Worm (Caenorhabditis elegans): ENCODE data around the gene ZK1073.1.

The ZK1073.1 gene

ce11 chrX:16157499-16157898 lies 28.8 kb upstream of the ZK1073.1 start:
- peak; percentile 79 for TF ChIP-seq set-16 (GFP tag; IDR thresholded peaks at IDR 0.05)
- no peak for TF ChIP-seq ZK337.2 (GFP tag; IDR thresholded peaks at IDR 0.05)
- no peak for TF ChIP-seq madf-9 (GFP tag; conservative IDR thresholded peaks at IDR 0.05)
- 0 out of 2 replicates have a peak, but pooled peaks have one; percentile 51 for TF ChIP-seq dmd-9 (GFP tag; IDR thresholded peaks at IDR 0.05)
- no peak for TF ChIP-seq daf-16 (GFP tag; optimal IDR thresholded peaks at IDR 0.05)
- TF ChIP-seq daf-16 (tag; optimal IDR thresholded peaks at IDR 0.05): no peak
- TF ChIP-seq nhr-25 (tag; optimal IDR thresholded peaks at IDR 0.05; ENCODE audit: borderline replicate concordance, insufficient read depth): no peak
- TF ChIP-seq madf-5 (GFP tag; IDR thresholded peaks at IDR 0.05): no peak
- TF ChIP-seq ces-1 (GFP tag; optimal IDR thresholded peaks at IDR 0.05): no peak
- no peak for TF ChIP-seq spr-1 (tag; optimal IDR thresholded peaks at IDR 0.05)
- peak in 1 of 2 experiments; percentile 90 for TF ChIP-seq unc-62 (GFP tag; optimal IDR thresholded peaks at IDR 0.05 in 1 of 2)
- TF ChIP-seq unc-62 (tag; optimal IDR thresholded peaks at IDR 0.05): no peak
- TF ChIP-seq nhr-48 (tag; optimal IDR thresholded peaks at IDR 0.05): no peak
- TF ChIP-seq ceh-28 (tag; optimal IDR thresholded peaks at IDR 0.05): no peak
- no peak for TF ChIP-seq snpc-4 (tag; optimal IDR thresholded peaks at IDR 0.05)
- TF ChIP-seq snpc-1.2 (GFP tag; IDR thresholded peaks at IDR 0.05): 0 out of 2 replicates have a peak, but pooled peaks have one; percentile 33
- TF ChIP-seq lin-1 (GFP tag; IDR thresholded peaks at IDR 0.05): no peak
- TF ChIP-seq tag-97 (GFP tag; IDR thresholded peaks at IDR 0.05): no peak
- TF ChIP-seq saeg-2 (GFP tag; IDR thresholded peaks at IDR 0.05): no peak
- TF ChIP-seq lin-29 (GFP tag; IDR thresholded peaks at IDR 0.05): 0 out of 2 replicates have a peak, but pooled peaks have one; percentile 29
- TF ChIP-seq cey-2 (tag; optimal IDR thresholded peaks at IDR 0.05; ENCODE audit: borderline replicate concordance, insufficient read depth): no peak

DNA sequence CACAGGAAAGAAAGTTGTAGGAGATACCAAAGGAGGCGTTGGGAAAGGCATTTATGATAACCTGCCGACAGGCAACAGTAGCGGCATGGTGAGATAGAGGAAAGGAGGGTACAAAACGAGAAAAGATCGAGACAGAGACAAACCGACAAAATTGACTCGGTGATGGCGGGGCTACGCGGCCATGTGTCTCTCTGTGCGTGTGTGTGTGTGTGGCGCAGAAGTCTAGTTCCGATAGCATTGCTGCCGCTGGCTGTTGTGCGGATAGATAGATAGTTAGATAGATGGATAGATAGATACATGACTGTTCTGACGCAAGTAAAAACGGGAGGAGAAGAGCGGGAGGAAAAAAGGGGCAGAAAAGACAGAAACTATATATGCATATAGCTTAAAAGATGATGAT lies 28.2 kb upstream of the ZK1073.1 start:
- TF ChIP-seq nhr-48 (tag; optimal IDR thresholded peaks at IDR 0.05) (peak; percentile 41), mep-1 (tag; optimal IDR thresholded peaks at IDR 0.05) (peak; percentile 55), mxl-3 (GFP tag; optimal IDR thresholded peaks at IDR 0.05) (peak; percentile 99), nhr-237 (tag; optimal IDR thresholded peaks at IDR 0.05) (no peak), vab-7 (GFP tag; IDR thresholded peaks at IDR 0.05) (no peak), Y105C5A.15 (GFP tag; IDR thresholded peaks at IDR 0.05) (no peak), hlh-30 (tag; optimal IDR thresholded peaks at IDR 0.05; ENCODE audit: insufficient read depth) (peak; percentile 22), spr-1 (tag; optimal IDR thresholded peaks at IDR 0.05) (peak; percentile 5), mdl-1 (tag; optimal IDR thresholded peaks at IDR 0.05) (peak in 1 of 2 experiments; percentile 60), rbr-2 (tag; optimal IDR thresholded peaks at IDR 0.05) (peak; percentile 1), lin-39 (tag; optimal IDR thresholded peaks at IDR 0.05) (no peak), mes-2 (tag; optimal IDR thresholded peaks at IDR 0.05; ENCODE audit: poor library complexity, severe bottlenecking) (peak; percentile 5), hlh-11 (tag; optimal IDR thresholded peaks at IDR 0.05) (peak; percentile 62), ceh-28 (tag; optimal IDR thresholded peaks at IDR 0.05) (no peak), nhr-28 (tag; optimal IDR thresholded peaks at IDR 0.05) (peak; percentile 90), mxl-2 (GFP tag; conservative IDR thresholded peaks at IDR 0.05) (no peak), dve-1 (tag; optimal IDR thresholded peaks at IDR 0.05; ENCODE audit: insufficient read depth) (no peak), Y75B8A.6 (GFP tag; IDR thresholded peaks at IDR 0.05) (no peak), hmg-1.1 (GFP tag; IDR thresholded peaks at IDR 0.05) (0 out of 2 replicates have a peak, but pooled peaks have one; percentile 34), dmd-6 (GFP tag; IDR thresholded peaks at IDR 0.05) (peak; percentile 37; the same call in 1 of the 2 replicates), duxl-1 (tag; optimal IDR thresholded peaks at IDR 0.05; ENCODE audit: poor library complexity) (peak; percentile 32), php-3 (GFP tag; IDR thresholded peaks at IDR 0.05) (no peak), F49E8.2 (tag; optimal IDR thresholded peaks at IDR 0.05; ENCODE audit: borderline replicate concordance) (no peak)

Measured in whole organism, L4 larva.